Fruit fly (Drosophila melanogaster): ENCODE data around the gene sob.

Gene sob

dm6 chr2L:3538564-3539411 is 41.8 kb downstream of the sob start, which contains the start of gene drm:
Gene drm (plus strand): TSS chr2L:3539247.
- TF ChIP-seq CG6163 (GFP tag; IDR thresholded peaks at IDR 0.05) (peak; percentile 21; the same call in 1 of the 3 replicates), Met (GFP tag; optimal IDR thresholded peaks at IDR 0.05) (no peak), topi (GFP tag; optimal IDR thresholded peaks at IDR 0.05) (no peak), spab (GFP tag; optimal IDR thresholded peaks at IDR 0.05) (no peak), esn (GFP tag; optimal IDR thresholded peaks at IDR 0.05) (no peak), CG7368 (GFP tag; optimal IDR thresholded peaks at IDR 0.05) (no peak), Smox (GFP tag; optimal IDR thresholded peaks at IDR 0.05) (no peak), CG4318 (GFP tag; optimal IDR thresholded peaks at IDR 0.05) (no peak), CG6854 (GFP tag; optimal IDR thresholded peaks at IDR 0.05) (no peak), CG32006 (GFP tag; optimal IDR thresholded peaks at IDR 0.05) (no peak), Eip93F (GFP tag; optimal IDR thresholded peaks at IDR 0.05) (no peak), OdsH (GFP tag; optimal IDR thresholded peaks at IDR 0.05) (no peak), Hr4 (GFP tag; optimal IDR thresholded peaks at IDR 0.05) (no peak), CG9139 (GFP tag; optimal IDR thresholded peaks at IDR 0.05) (no peak), acj6 (GFP tag; optimal IDR thresholded peaks at IDR 0.05) (no peak), eg (GFP tag; IDR thresholded peaks at IDR 0.05) (peak; percentile 55; the same call in 2 of the 3 replicates), svp (GFP tag) (no peak), fkh (GFP tag; optimal IDR thresholded peaks at IDR 0.05) (peak; percentile 65), CG1621 (tag; optimal IDR thresholded peaks at IDR 0.05) (no peak), Eip78C (GFP tag) (peak; percentile 27), CG11762 (GFP tag; optimal IDR thresholded peaks at IDR 0.05; ENCODE audit: insufficient read depth) (no peak), Ets96B (tag; optimal IDR thresholded peaks at IDR 0.05) (no peak)

- TF ChIP-seq CG11902 (GFP tag; optimal IDR thresholded peaks at IDR 0.05) (peak; percentile 92), spab (GFP tag; optimal IDR thresholded peaks at IDR 0.05) (peak; percentile 80), CG10669 (GFP tag; optimal IDR thresholded peaks at IDR 0.05) (peak; percentile 90), CG6163 (GFP tag; IDR thresholded peaks at IDR 0.05) (peak; percentile 96), CG15336 (GFP tag; IDR thresholded peaks at IDR 0.05) (peak; percentile 84), acj6 (GFP tag; optimal IDR thresholded peaks at IDR 0.05) (peak; percentile 94), fd85E (GFP tag; optimal IDR thresholded peaks at IDR 0.05) (peak; percentile 83), dsx (GFP tag; optimal IDR thresholded peaks at IDR 0.05; ENCODE audit: poor library complexity, severe bottlenecking) (peak; percentile 84), Hr4 (GFP tag; optimal IDR thresholded peaks at IDR 0.05) (peak; percentile 87), CG6792 (GFP tag; optimal IDR thresholded peaks at IDR 0.05) (peak; percentile 92), fd59A (GFP tag; optimal IDR thresholded peaks at IDR 0.05) (peak; percentile 78), CG1621 (tag; optimal IDR thresholded peaks at IDR 0.05) (peak; percentile 84), Sox102F (GFP tag; optimal IDR thresholded peaks at IDR 0.05) (peak; percentile 91), CG7368 (GFP tag; optimal IDR thresholded peaks at IDR 0.05) (peak; percentile 90), achi (GFP tag; optimal IDR thresholded peaks at IDR 0.05) (peak; percentile 91), ss (GFP tag; optimal IDR thresholded peaks at IDR 0.05) (peak; percentile 60 to 88), eg (GFP tag; IDR thresholded peaks at IDR 0.05) (peak; percentile 93), Hr38 (GFP tag; optimal IDR thresholded peaks at IDR 0.05) (no peak), CG6276 (GFP tag; optimal IDR thresholded peaks at IDR 0.05) (peak; percentile 74), CG34406 (GFP tag; optimal IDR thresholded peaks at IDR 0.05) (peak; percentile 90), fkh (GFP tag; optimal IDR thresholded peaks at IDR 0.05) (peak; percentile 32), CG8119 (GFP tag; IDR thresholded peaks at IDR 0.05) (peak; percentile 89), CG11294 (GFP tag; IDR thresholded peaks at IDR 0.05) (peak; percentile 63), topi (GFP tag; optimal IDR thresholded peaks at IDR 0.05) (peak; percentile 94), Gug (GFP tag; IDR thresholded peaks at IDR 0.05) (peak; percentile 80), esn (GFP tag; optimal IDR thresholded peaks at IDR 0.05) (peak; percentile 93), CG11762 (GFP tag; optimal IDR thresholded peaks at IDR 0.05; ENCODE audit: insufficient read depth) (peak; percentile 82), CG31627 (GFP tag; optimal IDR thresholded peaks at IDR 0.05) (peak; percentile 94), CG6854 (GFP tag; optimal IDR thresholded peaks at IDR 0.05) (peak; percentile 78), CG10631 (GFP tag; optimal IDR thresholded peaks at IDR 0.05) (peak; percentile 89), CG9139 (GFP tag; optimal IDR thresholded peaks at IDR 0.05) (peak; percentile 71), Eip93F (GFP tag; optimal IDR thresholded peaks at IDR 0.05) (peak; percentile 44), CG3032 (tag; optimal IDR thresholded peaks at IDR 0.05) (peak; percentile 84), Hr39 (GFP tag; optimal IDR thresholded peaks at IDR 0.05) (peak; percentile 95), cyc (GFP tag; optimal IDR thresholded peaks at IDR 0.05) (peak; percentile 95), CG8632 (GFP tag; optimal IDR thresholded peaks at IDR 0.05) (peak; percentile 89), Sox15 (GFP tag; optimal IDR thresholded peaks at IDR 0.05) (peak; percentile 89)
Measured at dm6 chr2L:3534227-3534842, 46.2 kb downstream of the sob start.
